Fruit fly (Drosophila melanogaster) whole organism, prepupa: Measurements from ENCODE around the gene Polr3E.
A peak's percentile ranks its signal among the peaks of the same experiment; 100 is the strongest.

Experiments
- CG10631 ChIP-seq: fragments of 200-800 bp; sonication (Bioruptor generic); optimal IDR thresholded peaks from 2 replicates; lab custom pipeline; 2016; ENCODE audit warnings: missing biosample characterization, missing genetic modification characterization
- CG11762 ChIP-seq: fragments of 200-800 bp; sonication (Bioruptor generic); optimal IDR thresholded peaks from 3 replicates; lab custom pipeline; 2016; ENCODE audit warnings: missing biosample characterization, missing genetic modification characterization; ENCODE audit not compliant: insufficient read depth
- CG11902 ChIP-seq: fragments of 200-800 bp; sonication (Bioruptor generic); optimal IDR thresholded peaks from 3 replicates; lab custom pipeline; 2016; ENCODE audit warnings: missing biosample characterization, missing genetic modification characterization
- CG15336 ChIP-seq: fragments of 200-800 bp; sonication (Bioruptor generic); IDR thresholded peaks from 2 replicates; pipeline ENCODE4 v1.3.6; 2022; ENCODE audit warnings: missing biosample characterization, missing genetic modification characterization
- CG3032 ChIP-seq: fragments of 200-800 bp; optimal IDR thresholded peaks from 2 replicates; lab custom pipeline; 2019; ENCODE audit warnings: missing biosample characterization, mild to moderate bottlenecking, missing genetic modification characterization, moderate library complexity
- CG31627 ChIP-seq: fragments of 200-800 bp; sonication (Bioruptor generic); optimal IDR thresholded peaks from 3 replicates; lab custom pipeline; 2016; ENCODE audit warnings: missing biosample characterization, missing genetic modification characterization
- CG32006 ChIP-seq: fragments of 200-800 bp; sonication (Bioruptor generic); optimal IDR thresholded peaks from 3 replicates; lab custom pipeline; 2017; ENCODE audit warnings: missing biosample characterization, mild to moderate bottlenecking, missing genetic modification characterization
- CG34406 ChIP-seq: fragments of 200-800 bp; sonication (Bioruptor generic); optimal IDR thresholded peaks from 3 replicates; lab custom pipeline; 2016; ENCODE audit warnings: missing biosample characterization, missing genetic modification characterization
- CG3919 ChIP-seq: fragments of 200-800 bp; sonication (Bioruptor generic); optimal IDR thresholded peaks from 3 replicates; lab custom pipeline; 2016; ENCODE audit warnings: missing biosample characterization, missing genetic modification characterization
- CG4318 ChIP-seq: fragments of 200-800 bp; sonication (Bioruptor generic); optimal IDR thresholded peaks from 3 replicates; lab custom pipeline; 2017; ENCODE audit warnings: missing biosample characterization, mild to moderate bottlenecking, missing genetic modification characterization
- CG6163 ChIP-seq: fragments of 200-800 bp; sonication (Bioruptor generic); IDR thresholded peaks from 3 replicates; pipeline ENCODE4 v1.3.6; 2022; ENCODE audit warnings: missing biosample characterization, missing genetic modification characterization
- CG6276 ChIP-seq: fragments of 200-800 bp; sonication (Bioruptor generic); optimal IDR thresholded peaks from 2 replicates; lab custom pipeline; 2017; ENCODE audit warnings: missing biosample characterization, mild to moderate bottlenecking, missing genetic modification characterization
- CG6808 ChIP-seq: fragments of 200-800 bp; sonication (Bioruptor generic); optimal IDR thresholded peaks from 3 replicates; lab custom pipeline; 2017; ENCODE audit warnings: missing biosample characterization, missing genetic modification characterization, mild to moderate bottlenecking, moderate library complexity, missing genetic modification reagents
- CG8119 ChIP-seq: fragments of 200-800 bp; sonication (Bioruptor generic); IDR thresholded peaks from 3 replicates; pipeline ENCODE4 v1.3.6; 2022; ENCODE audit warnings: missing biosample characterization, missing genetic modification characterization
- CG8319 ChIP-seq: fragments of 200-800 bp; sonication (Bioruptor generic); optimal IDR thresholded peaks from 3 replicates; lab custom pipeline; 2016; ENCODE audit warnings: missing biosample characterization, missing genetic modification characterization
- CG8632 ChIP-seq: fragments of 200-800 bp; sonication (Bioruptor generic); optimal IDR thresholded peaks from 3 replicates; lab custom pipeline; 2016; ENCODE audit warnings: missing biosample characterization, missing genetic modification characterization
- CG9139 ChIP-seq: fragments of 200-800 bp; sonication (Bioruptor generic); optimal IDR thresholded peaks from 3 replicates; lab custom pipeline; 2017; ENCODE audit warnings: missing biosample characterization, mild to moderate bottlenecking, missing genetic modification characterization
- Eip75B ChIP-seq: fragments of 200-800 bp; sonication (Bioruptor generic); optimal IDR thresholded peaks from 3 replicates; lab custom pipeline; 2016; ENCODE audit warnings: missing biosample characterization, missing genetic modification characterization
- Eip78C ChIP-seq: fragments of 200-800 bp; sonication (Bioruptor generic); peaks from one replicate; lab custom pipeline; 2016; ENCODE audit warnings: missing biosample characterization, missing genetic modification characterization
- Eip93F ChIP-seq: fragments of 200-800 bp; sonication (Bioruptor generic); optimal IDR thresholded peaks from 2 replicates; lab custom pipeline; 2016; ENCODE audit warnings: missing biosample characterization, mild to moderate bottlenecking, missing genetic modification characterization
- Ets21C ChIP-seq: fragments of 200-800 bp; sonication (Bioruptor generic); optimal IDR thresholded peaks from 3 replicates; lab custom pipeline; 2016; ENCODE audit warnings: missing biosample characterization, missing genetic modification characterization
- Ets96B ChIP-seq: fragments of 200-800 bp; optimal IDR thresholded peaks from 2 replicates; lab custom pipeline; 2019; ENCODE audit warnings: missing biosample characterization, mild to moderate bottlenecking, missing genetic modification characterization, moderate library complexity
- Gug ChIP-seq: fragments of 200-800 bp; sonication (Bioruptor generic); IDR thresholded peaks from 2 replicates; pipeline ENCODE4 v1.3.6; 2022; ENCODE audit warnings: missing biosample characterization, missing genetic modification characterization
- Hr38 ChIP-seq: sonication (Bioruptor generic); optimal IDR thresholded peaks from 2 replicates; lab custom pipeline; 2016; ENCODE audit warnings: missing biosample characterization, missing genetic modification characterization
- Hr39 ChIP-seq: fragments of 200-800 bp; sonication (Bioruptor generic); optimal IDR thresholded peaks from 2 replicates; lab custom pipeline; 2016; ENCODE audit warnings: missing biosample characterization, missing genetic modification characterization
- Hr4 ChIP-seq: fragments of 200-800 bp; sonication (Bioruptor generic); optimal IDR thresholded peaks from 3 replicates; lab custom pipeline; 2016; ENCODE audit warnings: missing biosample characterization, missing genetic modification characterization
- OdsH ChIP-seq: fragments of 200-800 bp; sonication (Bioruptor generic); optimal IDR thresholded peaks from 3 replicates; lab custom pipeline; 2016; ENCODE audit warnings: missing biosample characterization, missing genetic modification characterization
- Smox ChIP-seq: fragments of 200-800 bp; sonication (Bioruptor generic); optimal IDR thresholded peaks from 3 replicates; lab custom pipeline; 2016; ENCODE audit warnings: missing biosample characterization, missing genetic modification characterization
- Sox102F ChIP-seq: fragments of 200-800 bp; sonication (Bioruptor generic); optimal IDR thresholded peaks from 2 replicates; lab custom pipeline; 2016; ENCODE audit warnings: missing biosample characterization, mild to moderate bottlenecking, missing genetic modification characterization
- Sox14 ChIP-seq: fragments of 200-800 bp; sonication (Bioruptor generic); optimal IDR thresholded peaks from 3 replicates; lab custom pipeline; 2016; ENCODE audit warnings: missing biosample characterization, missing genetic modification characterization
- Sox15 ChIP-seq: fragments of 200-800 bp; sonication (Bioruptor generic); optimal IDR thresholded peaks from 3 replicates; lab custom pipeline; 2016; ENCODE audit warnings: missing biosample characterization, missing genetic modification characterization
- achi ChIP-seq: fragments of 200-800 bp; sonication (Bioruptor generic); optimal IDR thresholded peaks from 3 replicates; lab custom pipeline; 2016; ENCODE audit warnings: missing biosample characterization, missing genetic modification characterization
- acj6 ChIP-seq: fragments of 200-800 bp; sonication (Bioruptor generic); optimal IDR thresholded peaks from 3 replicates; lab custom pipeline; 2016; ENCODE audit warnings: missing biosample characterization, missing genetic modification characterization
- cyc ChIP-seq: fragments of 200-800 bp; sonication (Bioruptor generic); optimal IDR thresholded peaks from 3 replicates; lab custom pipeline; 2016; ENCODE audit warnings: missing biosample characterization, missing genetic modification characterization
- dac ChIP-seq: fragments of 200-800 bp; sonication (Bioruptor generic); optimal IDR thresholded peaks from 2 replicates; lab custom pipeline; 2017; ENCODE audit warnings: missing biosample characterization, mild to moderate bottlenecking, missing genetic modification characterization
- dsx ChIP-seq: fragments of 200-800 bp; optimal IDR thresholded peaks from 3 replicates; lab custom pipeline; 2019; ENCODE audit warnings: missing biosample characterization, mild to moderate bottlenecking, missing genetic modification characterization, moderate library complexity; ENCODE audit not compliant: poor library complexity, severe bottlenecking
- eg ChIP-seq: fragments of 200-800 bp; sonication (Bioruptor generic); IDR thresholded peaks from 3 replicates; pipeline ENCODE4 v1.3.6; 2022; ENCODE audit warnings: missing biosample characterization, missing genetic modification characterization
- esn ChIP-seq: fragments of 200-800 bp; sonication (Bioruptor generic); optimal IDR thresholded peaks from 2 replicates; lab custom pipeline; 2016; ENCODE audit warnings: missing biosample characterization, mild to moderate bottlenecking, missing genetic modification characterization, moderate library complexity
- fd59A ChIP-seq: fragments of 200-800 bp; sonication (Bioruptor generic); optimal IDR thresholded peaks from 2 replicates; lab custom pipeline; 2017; ENCODE audit warnings: missing biosample characterization, mild to moderate bottlenecking, missing genetic modification characterization, missing genetic modification reagents
- fd85E ChIP-seq: fragments of 200-800 bp; sonication (Bioruptor generic); optimal IDR thresholded peaks from 3 replicates; lab custom pipeline; 2016; ENCODE audit warnings: missing biosample characterization, missing genetic modification characterization
- fkh ChIP-seq: fragments of 200-800 bp; sonication (Bioruptor generic); optimal IDR thresholded peaks from 3 replicates; lab custom pipeline; 2017; ENCODE audit warnings: missing biosample characterization, mild to moderate bottlenecking, missing genetic modification characterization, moderate library complexity
- lz ChIP-seq: fragments of 200-800 bp; sonication (Bioruptor generic); optimal IDR thresholded peaks from 3 replicates; lab custom pipeline; 2016; ENCODE audit warnings: missing biosample characterization, missing genetic modification characterization
- pdm3 ChIP-seq: fragments of 200-800 bp; sonication (Bioruptor generic); optimal IDR thresholded peaks from 3 replicates; lab custom pipeline; 2016; ENCODE audit warnings: missing biosample characterization, missing genetic modification characterization
- spab ChIP-seq: fragments of 200-800 bp; sonication (Bioruptor generic); optimal IDR thresholded peaks from 2 replicates; lab custom pipeline; 2017; ENCODE audit warnings: missing biosample characterization, mild to moderate bottlenecking, missing genetic modification characterization, missing genetic modification reagents
- ss ChIP-seq, 2 experiments: fragments of 200-800 bp; sonication (Bioruptor generic); optimal IDR thresholded peaks; 2 replicates in 1 of 2; 3 replicates in 1 of 2; lab custom pipeline; 2017 to 2018; ENCODE audit warnings: mild to moderate bottlenecking in 2 of 2, missing biosample characterization in 2 of 2, missing genetic modification characterization in 2 of 2, moderate library complexity in 1 of 2
- svp ChIP-seq: fragments of 200-800 bp; sonication (Bioruptor generic); peaks from one replicate; lab custom pipeline; 2016; ENCODE audit warnings: missing biosample characterization, missing genetic modification characterization
- topi ChIP-seq: fragments of 200-800 bp; sonication (Bioruptor generic); optimal IDR thresholded peaks from 3 replicates; lab custom pipeline; 2016; ENCODE audit warnings: missing biosample characterization, missing genetic modification characterization

The Polr3E gene

DNA sequence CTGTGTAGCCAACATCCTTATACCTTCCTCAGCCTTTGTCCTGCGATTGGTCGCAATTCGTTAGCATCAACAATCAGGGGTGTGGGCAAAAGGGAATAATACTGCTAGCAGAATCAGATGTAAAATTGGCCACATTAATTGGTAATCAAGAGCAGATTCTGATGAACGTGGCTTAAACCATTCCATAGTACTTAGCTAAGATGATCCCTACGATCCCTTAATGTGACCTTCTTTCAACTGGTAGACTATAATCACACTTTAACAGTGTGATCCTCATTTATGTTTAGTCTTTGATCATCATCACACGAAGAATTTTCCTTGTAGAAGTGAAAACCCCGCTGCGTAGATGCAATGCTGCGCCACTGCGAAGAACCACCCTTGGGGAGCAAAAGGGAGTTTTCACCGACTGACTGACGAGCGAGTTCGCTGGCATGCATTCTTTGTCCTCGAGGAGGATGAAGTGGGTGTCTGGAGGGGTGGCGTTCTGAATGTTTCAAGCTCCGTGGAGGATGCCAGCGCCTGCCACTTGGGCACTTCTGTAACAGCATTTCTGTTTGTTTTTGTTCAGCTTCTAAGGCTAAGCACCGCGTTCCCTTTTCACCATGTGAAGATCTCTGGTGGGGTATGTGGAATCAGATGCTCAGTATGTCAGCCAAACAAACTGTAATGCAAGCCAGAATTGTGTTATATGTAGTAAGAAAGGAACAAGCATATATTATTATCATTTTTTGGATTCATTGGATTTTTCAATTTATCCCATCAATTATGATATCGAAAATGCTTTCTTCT, 12.5 kb downstream of the Polr3E start (continued):
- TF ChIP-seq CG6276 (GFP tag; lab: Kevin White, UChicago) (no peak), Hr38 (GFP tag; lab: Kevin White, UChicago) (no peak), CG8632 (GFP tag; lab: Kevin White, UChicago) (no peak), Ets96B (peak; percentile 52), svp (GFP tag; lab: Kevin White, UChicago) (peak; percentile 61), CG6808 (GFP tag; lab: Kevin White, UChicago) (peak; percentile 53)

DNA sequence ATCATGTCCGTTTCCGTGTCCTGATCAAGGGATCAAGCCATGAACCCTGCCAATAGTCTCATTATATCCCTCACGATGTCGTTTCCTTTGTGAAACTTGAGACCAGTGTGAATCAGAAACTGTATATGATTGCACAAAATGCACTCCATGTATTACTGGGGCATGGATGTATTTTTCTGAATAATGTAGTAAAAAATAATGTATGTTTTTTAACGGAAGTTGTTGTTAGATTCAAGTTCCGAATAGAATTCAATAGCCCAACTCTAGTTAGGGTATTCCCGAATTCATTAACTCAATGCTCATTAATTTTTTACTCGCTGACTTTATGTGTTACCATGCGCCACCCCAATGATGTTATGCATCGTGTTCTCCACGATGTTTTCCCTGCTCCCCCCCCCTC, 13.1 kb downstream of the Polr3E start:
- TF ChIP-seq Sox102F (GFP tag; lab: Kevin White, UChicago) (no peak), esn (GFP tag; lab: Kevin White, UChicago) (no peak), fkh (GFP tag; lab: Kevin White, UChicago) (no peak), Sox14 (GFP tag; lab: Kevin White, UChicago) (no peak), svp (GFP tag; lab: Kevin White, UChicago) (no peak), CG6163 (peak; percentile 12; the same call in 1 of the 3 replicates), CG3032 (no peak), CG10631 (GFP tag; lab: Kevin White, UChicago) (peak; percentile 7), cyc (GFP tag; lab: Kevin White, UChicago) (no peak), pdm3 (GFP tag; lab: Kevin White, UChicago) (peak; percentile 8), lz (GFP tag; lab: Kevin White, UChicago) (no peak), CG32006 (GFP tag; lab: Kevin White, UChicago) (peak; percentile 41), eg (GFP tag; lab: Robert Waterston, UW) (no peak), Eip93F (GFP tag; lab: Kevin White, UChicago) (no peak), acj6 (peak; percentile 32), ss (GFP tag; optimal IDR thresholded peaks at IDR 0.05; lab: Kevin White, UChicago) (no peak), Smox (GFP tag; lab: Kevin White, UChicago) (no peak), Eip78C (GFP tag; lab: Kevin White, UChicago) (peak; percentile 1)

dm6 chr3L:21046107-21046708, 14.6 kb downstream of the Polr3E start:
- no peak for TF ChIP-seq CG34406
- peak; percentile 74 for TF ChIP-seq CG32006 (GFP tag; lab: Kevin White, UChicago)
- TF ChIP-seq CG4318 (GFP tag; lab: Kevin White, UChicago), result peak; percentile 41
- TF ChIP-seq CG8119 (GFP tag; lab: Robert Waterston, UW), result peak; percentile 72
- no peak for TF ChIP-seq CG11762 (GFP tag; lab: Kevin White, UChicago)
- peak; percentile 33 for TF ChIP-seq CG3919 (GFP tag; lab: Kevin White, UChicago)
- TF ChIP-seq Gug, result peak; percentile 58
- peak; percentile 15 for TF ChIP-seq dsx (GFP tag; lab: Kevin White, UChicago)
- no peak for TF ChIP-seq CG11902 (GFP tag; lab: Kevin White, UChicago)
- peak; percentile 61 for TF ChIP-seq CG15336
- TF ChIP-seq CG3032, result peak; percentile 28
- TF ChIP-seq Ets21C, result no peak
- TF ChIP-seq topi, result no peak
- no peak for TF ChIP-seq fd59A
- no peak for TF ChIP-seq CG31627
- TF ChIP-seq CG9139 (GFP tag; lab: Kevin White, UChicago), result no peak
- no peak for TF ChIP-seq fd85E (GFP tag; lab: Kevin White, UChicago)
- TF ChIP-seq pdm3 (GFP tag; lab: Kevin White, UChicago), result peak; percentile 39
- TF ChIP-seq Eip75B (GFP tag; lab: Kevin White, UChicago), result peak; percentile 6
- peak; percentile 36 for TF ChIP-seq achi (GFP tag; lab: Kevin White, UChicago)
- no peak for TF ChIP-seq dac (GFP tag; lab: Kevin White, UChicago)
- TF ChIP-seq Hr4 (GFP tag; lab: Kevin White, UChicago), result peak; percentile 65
- no peak for TF ChIP-seq Hr39 (GFP tag; lab: Kevin White, UChicago)
- TF ChIP-seq OdsH (GFP tag; lab: Kevin White, UChicago), result peak; percentile 45
- TF ChIP-seq CG6163, result peak; percentile 73
- TF ChIP-seq spab, result no peak
- TF ChIP-seq Sox15 (GFP tag; lab: Kevin White, UChicago), result no peak
- TF ChIP-seq CG8319 (GFP tag; lab: Kevin White, UChicago), result no peak
- no peak for TF ChIP-seq cyc (GFP tag; lab: Kevin White, UChicago)
